Fruit fly (Drosophila melanogaster): ENCODE data around the gene CG12256.

Gene CG12256

DNA sequence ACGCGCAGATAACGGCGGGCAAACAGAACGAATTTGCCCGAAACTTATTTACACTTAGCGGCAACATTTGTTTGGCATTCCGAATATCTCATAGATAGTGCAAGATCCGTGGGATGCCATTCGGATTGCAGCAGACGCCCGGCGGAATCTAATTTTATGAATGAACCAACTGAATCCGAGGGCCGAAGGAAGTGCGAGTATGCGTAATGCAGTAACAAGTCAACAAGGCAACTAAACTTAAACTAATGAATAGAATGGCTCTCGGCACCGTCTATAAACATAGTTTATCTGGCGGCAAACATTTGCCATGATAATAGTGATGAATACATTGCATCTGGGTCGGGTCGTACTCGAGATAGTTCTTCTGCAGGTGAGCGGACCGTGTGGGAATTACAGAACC, 24.1 kb upstream of the CG12256 start:
- TF ChIP-seq psq (GFP tag; optimal IDR thresholded peaks at IDR 0.05) (no peak), Myc (optimal IDR thresholded peaks at IDR 0.05) (no peak)

DNA sequence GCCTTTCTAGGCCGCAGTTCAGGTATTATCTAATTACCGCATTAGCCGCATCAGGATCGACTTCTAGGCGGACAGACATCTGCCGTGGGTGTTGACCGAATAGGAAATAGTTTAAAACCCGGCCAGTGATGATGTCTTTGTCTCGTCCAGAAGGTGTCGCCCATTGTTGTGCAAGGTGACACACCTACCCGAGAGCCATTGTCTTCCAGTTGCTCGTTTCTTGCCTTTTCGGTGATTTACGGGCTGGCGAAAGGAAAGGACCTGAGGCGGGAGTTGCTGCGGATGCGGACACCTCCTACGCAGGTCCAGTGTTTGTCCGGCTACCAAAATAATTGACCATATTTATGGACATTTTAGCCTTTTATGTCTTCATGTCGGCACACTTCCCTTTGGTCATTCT, 22.1 kb upstream of the CG12256 start:
- TF ChIP-seq HLH106 (tag; optimal IDR thresholded peaks at IDR 0.05): no peak

DNA sequence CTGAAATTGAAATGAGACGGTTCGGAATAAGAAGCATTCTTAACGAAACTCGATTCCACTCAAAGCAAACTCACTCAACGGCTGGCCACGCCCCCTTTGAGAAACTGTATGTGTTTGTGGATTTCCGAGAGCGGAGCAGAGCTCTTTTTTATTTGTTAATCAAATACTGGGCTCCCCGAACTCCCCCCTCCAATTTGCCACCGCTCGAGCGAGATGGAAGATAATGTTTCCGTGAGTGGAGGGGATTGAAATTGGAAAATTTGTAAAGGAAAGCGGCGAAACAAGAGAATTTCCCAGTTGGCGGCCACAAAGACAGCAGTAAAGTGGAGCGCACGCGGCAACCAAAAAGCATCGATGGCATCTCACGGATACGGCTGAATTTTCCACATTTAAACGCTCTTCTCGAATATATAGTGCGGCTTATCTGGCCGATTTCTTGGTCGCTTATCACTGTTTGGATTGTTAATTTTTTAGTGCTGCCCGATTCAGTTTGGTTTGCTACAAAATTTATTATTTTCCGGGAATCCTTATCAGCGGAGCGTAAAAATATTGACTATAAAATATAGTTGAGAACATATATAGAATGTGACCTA, 18.4 kb upstream of the CG12256 start:
- TF ChIP-seq Dif (GFP tag; optimal IDR thresholded peaks at IDR 0.05; ENCODE audit: partially characterized antibody) (peak; percentile 4), Hnf4 (GFP tag; optimal IDR thresholded peaks at IDR 0.05) (no peak), dl (GFP tag; optimal IDR thresholded peaks at IDR 0.05; ENCODE audit: insufficient read depth in 1 of 2, partially characterized antibody in 2 of 2) (peak in 1 of 2 experiments; percentile 41)

DNA sequence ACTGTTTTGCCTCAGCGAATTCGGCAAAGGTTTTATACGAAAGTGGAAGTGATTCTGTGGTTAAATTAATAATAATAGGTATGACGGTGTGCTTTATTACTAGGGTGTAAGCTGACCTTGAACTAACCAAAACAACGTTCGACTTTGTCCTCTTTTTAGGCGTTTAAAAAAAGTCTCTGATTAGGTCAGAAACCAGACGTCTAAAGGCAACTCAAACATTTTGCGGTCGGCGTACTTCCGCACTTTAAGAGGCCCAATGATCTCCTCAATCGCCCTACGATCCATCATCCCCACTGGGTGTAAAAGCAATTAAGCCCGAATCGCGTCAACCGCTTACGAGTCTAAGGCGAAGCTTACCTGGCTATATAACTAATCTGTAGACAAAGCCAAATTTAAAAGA, 13.0 kb upstream of the CG12256 start, which contains the start of gene Cyp313a3:
TSS of gene Cyp313a3 (minus strand) at position 101 of the 400 bp plus-strand sequence.
- TF ChIP-seq dmrt93B (GFP tag; optimal IDR thresholded peaks at IDR 0.05) (no peak), h (GFP tag; optimal IDR thresholded peaks at IDR 0.05) (no peak), GATAd (GFP tag; optimal IDR thresholded peaks at IDR 0.05) (no peak)

DNA sequence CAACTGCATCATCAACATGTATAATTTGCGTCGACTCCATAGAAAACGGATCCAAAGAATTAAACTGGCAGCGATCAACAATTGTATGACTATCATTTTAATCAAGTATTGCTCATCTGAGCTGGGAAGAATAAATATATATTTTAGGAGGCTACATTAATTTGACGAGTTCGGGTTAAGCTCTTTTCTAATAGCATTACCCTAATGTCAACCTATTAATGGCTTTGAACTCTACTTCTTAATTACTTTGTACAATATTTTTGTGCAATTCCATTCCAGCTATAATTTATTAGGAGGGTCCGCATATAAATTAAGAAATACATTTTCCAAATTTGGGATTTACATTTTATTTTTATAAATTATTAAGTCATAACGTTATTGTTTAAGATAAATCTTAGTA, 10.7 kb upstream of the CG12256 start, which contains the start of gene Cyp313a2:
TSS of gene Cyp313a2 (minus strand) at position 101 of the 400 bp plus-strand sequence.
- no peak for TF ChIP-seq lola (GFP tag; optimal IDR thresholded peaks at IDR 0.05)
- TF ChIP-seq Sp1 (GFP tag; optimal IDR thresholded peaks at IDR 0.05): no peak
- no peak for TF ChIP-seq woc (GFP tag; optimal IDR thresholded peaks at IDR 0.05)
- TF ChIP-seq Dfd (GFP tag; optimal IDR thresholded peaks at IDR 0.05): no peak
- TF ChIP-seq foxo (GFP tag; optimal IDR thresholded peaks at IDR 0.05): no peak
- no peak for TF ChIP-seq dmrt93B (GFP tag; optimal IDR thresholded peaks at IDR 0.05)
- TF ChIP-seq Abd-B (GFP tag; optimal IDR thresholded peaks at IDR 0.05): no peak
- no peak for TF ChIP-seq ey (GFP tag; optimal IDR thresholded peaks at IDR 0.05)
- no peak for TF ChIP-seq Dif (GFP tag; optimal IDR thresholded peaks at IDR 0.05; ENCODE audit: partially characterized antibody)
- TF ChIP-seq pan (optimal IDR thresholded peaks at IDR 0.05): no peak
- no peak for TF ChIP-seq dl (GFP tag; optimal IDR thresholded peaks at IDR 0.05; ENCODE audit: insufficient read depth in 1 of 2, partially characterized antibody in 2 of 2)
- no peak for TF ChIP-seq Vsx2 (GFP tag; optimal IDR thresholded peaks at IDR 0.05; ENCODE audit: partially characterized antibody)
- TF ChIP-seq HLH106 (tag; optimal IDR thresholded peaks at IDR 0.05): no peak

DNA sequence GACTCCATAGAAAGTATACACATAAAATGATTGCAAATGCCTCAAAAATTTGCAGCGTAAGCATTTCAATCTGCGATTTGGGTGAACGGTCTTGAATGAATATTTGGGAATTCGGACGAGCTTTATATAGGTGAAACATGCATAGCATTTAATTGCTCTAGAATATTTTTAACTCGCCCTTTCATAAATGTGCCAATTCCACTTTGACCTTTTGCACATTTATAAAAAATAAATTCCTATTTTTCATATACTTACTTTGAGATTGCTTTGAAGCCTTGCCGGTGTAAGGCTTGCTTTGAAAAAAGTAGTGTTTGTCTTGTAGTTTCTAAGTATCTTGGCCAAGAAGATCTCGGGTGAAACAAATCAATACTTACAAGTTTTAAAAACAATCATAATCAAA, 8.4 kb upstream of the CG12256 start, which contains the start of gene Cyp313a5:
TSS of gene Cyp313a5 (minus strand) at position 101 of the 400 bp plus-strand sequence.
- TF ChIP-seq woc (GFP tag; optimal IDR thresholded peaks at IDR 0.05): no peak
- TF ChIP-seq br (GFP tag; optimal IDR thresholded peaks at IDR 0.05): no peak
- no peak for TF ChIP-seq dmrt93B (GFP tag; optimal IDR thresholded peaks at IDR 0.05)
- no peak for TF ChIP-seq Mio (GFP tag; optimal IDR thresholded peaks at IDR 0.05)
- TF ChIP-seq Sp1 (GFP tag; optimal IDR thresholded peaks at IDR 0.05): no peak

DNA sequence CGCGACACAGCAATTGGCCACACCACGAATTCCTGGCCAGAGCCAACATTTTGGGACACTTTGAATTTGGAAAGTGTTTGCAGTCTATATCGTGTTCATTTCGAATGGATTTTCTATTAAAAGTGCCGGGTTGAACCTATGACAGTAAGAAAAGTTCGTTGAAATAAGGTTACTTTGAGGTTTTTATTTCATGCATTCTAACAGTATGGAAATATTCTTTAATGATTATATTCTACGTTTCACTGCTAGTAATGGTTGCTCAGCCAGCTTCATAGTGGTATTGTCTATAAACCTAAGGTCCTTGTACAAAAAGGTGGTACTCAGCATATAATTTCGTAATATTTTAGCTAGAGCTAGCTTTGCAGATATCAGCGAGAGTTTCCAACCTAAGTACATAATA, 6.5 kb upstream of the CG12256 start, which contains the start of gene Pglym87:
TSS of gene Pglym87 (minus strand) at position 101 of the 400 bp plus-strand sequence.
- TF ChIP-seq CrebA (GFP tag; optimal IDR thresholded peaks at IDR 0.05; ENCODE audit: borderline replicate concordance) (no peak), fru (GFP tag; optimal IDR thresholded peaks at IDR 0.05) (no peak), Dif (GFP tag; optimal IDR thresholded peaks at IDR 0.05; ENCODE audit: partially characterized antibody) (no peak), sage (GFP tag; optimal IDR thresholded peaks at IDR 0.05) (no peak), CG9705 (GFP tag; optimal IDR thresholded peaks at IDR 0.05) (no peak), GATAd (GFP tag; optimal IDR thresholded peaks at IDR 0.05) (no peak), Abd-B (GFP tag; optimal IDR thresholded peaks at IDR 0.05) (no peak), Dfd (GFP tag; optimal IDR thresholded peaks at IDR 0.05) (no peak), Mio (GFP tag; optimal IDR thresholded peaks at IDR 0.05) (no peak), Rel (GFP tag; optimal IDR thresholded peaks at IDR 0.05) (no peak), Rel (tag; optimal IDR thresholded peaks at IDR 0.05) (no peak), rgr (GFP tag; optimal IDR thresholded peaks at IDR 0.05) (no peak), Hr83 (GFP tag; optimal IDR thresholded peaks at IDR 0.05; ENCODE audit: poor library complexity, severe bottlenecking) (no peak), sv (GFP tag; optimal IDR thresholded peaks at IDR 0.05) (no peak), tai (GFP tag; optimal IDR thresholded peaks at IDR 0.05) (no peak), Myc (optimal IDR thresholded peaks at IDR 0.05) (no peak), br (GFP tag; optimal IDR thresholded peaks at IDR 0.05) (no peak), usp (GFP tag; optimal IDR thresholded peaks at IDR 0.05) (no peak)

All from whole organism, wandering third instar larva.